Worm (Caenorhabditis elegans) whole organism, L2 larva: ENCODE data around the gene nhr-142.

Experiments
- C34F6.9 ChIP-seq: fragments of 150-350 bp; optimal IDR thresholded peaks from 2 replicates; lab custom pipeline; 2014; ENCODE audit warnings: missing biosample characterization, missing genetic modification characterization
- F13H6.1 ChIP-seq: sonication (generic microtip); optimal IDR thresholded peaks from 2 replicates; lab custom pipeline; 2016; ENCODE audit warnings: missing genetic modification characterization, missing compliant biosample characterization
- R02D3.7 ChIP-seq: fragments of 150-350 bp; optimal IDR thresholded peaks from 2 replicates; lab custom pipeline; 2014; ENCODE audit warnings: missing biosample characterization, missing genetic modification characterization
- Y55F3AM.14 ChIP-seq: fragments of 200-800 bp; sonication (Bioruptor generic); optimal IDR thresholded peaks from 2 replicates; lab custom pipeline; 2018; ENCODE audit warnings: mild to moderate bottlenecking, missing genetic modification characterization, missing compliant biosample characterization
- ZK546.5 ChIP-seq: sonication (generic microtip); optimal IDR thresholded peaks from 2 replicates; lab custom pipeline; 2017; ENCODE audit warnings: missing biosample characterization, missing genetic modification characterization
- ama-1 ChIP-seq: fragments of 150-350 bp; optimal IDR thresholded peaks from 2 replicates; lab custom pipeline; 2018; ENCODE audit warnings: inconsistent platforms
- blmp-1 ChIP-seq: sonication (generic microtip); optimal IDR thresholded peaks from 2 replicates; lab custom pipeline; 2017; ENCODE audit warnings: missing genetic modification characterization, mild to moderate bottlenecking, missing compliant biosample characterization, antibody characterized with exemption, moderate library complexity; ENCODE audit not compliant: insufficient read depth
- ceh-16 ChIP-seq: fragments of 150-350 bp; optimal IDR thresholded peaks from 2 replicates; lab custom pipeline; 2014; ENCODE audit warnings: missing biosample characterization, missing genetic modification characterization
- ceh-82 ChIP-seq: fragments of 150-350 bp; optimal IDR thresholded peaks from 2 replicates; lab custom pipeline; 2014; ENCODE audit warnings: missing biosample characterization, missing genetic modification characterization
- crh-2 ChIP-seq: sonication (generic microtip); optimal IDR thresholded peaks from 2 replicates; lab custom pipeline; 2017; ENCODE audit warnings: missing biosample characterization, missing genetic modification characterization
- dmd-4 ChIP-seq: sonication (generic microtip); optimal IDR thresholded peaks from 2 replicates; lab custom pipeline; 2017; ENCODE audit warnings: missing biosample characterization, missing genetic modification characterization
- egl-27 ChIP-seq: sonication (generic microtip); optimal IDR thresholded peaks from 3 replicates; lab custom pipeline; 2017; ENCODE audit warnings: missing biosample characterization, missing genetic modification reagents, missing genetic modification characterization
- elt-3 ChIP-seq: sonication (generic microtip); optimal IDR thresholded peaks from 2 replicates; lab custom pipeline; 2017; ENCODE audit warnings: missing biosample characterization, missing genetic modification characterization
- fos-1 ChIP-seq: fragments of 150-350 bp; optimal IDR thresholded peaks from 2 replicates; lab custom pipeline; 2014; ENCODE audit warnings: missing biosample characterization, missing genetic modification characterization
- gmeb-1 ChIP-seq: fragments of 150-350 bp; optimal IDR thresholded peaks from 2 replicates; lab custom pipeline; 2014; ENCODE audit warnings: missing biosample characterization, missing genetic modification characterization
- lin-11 ChIP-seq: fragments of 150-350 bp; sonication (generic microtip); optimal IDR thresholded peaks from 2 replicates; lab custom pipeline; 2014; ENCODE audit warnings: missing biosample characterization, missing genetic modification characterization, inconsistent platforms, mixed read lengths
- lin-13 ChIP-seq: fragments of 150-350 bp; optimal IDR thresholded peaks from 2 replicates; lab custom pipeline; 2014; ENCODE audit warnings: missing biosample characterization, missing genetic modification reagents, missing genetic modification characterization
- lin-39 ChIP-seq: fragments of 150-350 bp; optimal IDR thresholded peaks from 2 replicates; lab custom pipeline; 2014; ENCODE audit warnings: missing biosample characterization, missing genetic modification reagents, missing genetic modification characterization
- mab-5 ChIP-seq: fragments of 150-350 bp; optimal IDR thresholded peaks from 2 replicates; lab custom pipeline; 2014; ENCODE audit warnings: missing biosample characterization, missing genetic modification characterization
- mdl-1 ChIP-seq, 2 experiments: fragments of 150-350 bp in 1 of 2; sonication (generic microtip) in 1 of 2; optimal IDR thresholded peaks; 2 replicates each; lab custom pipeline; 2017; ENCODE audit warnings: missing biosample characterization in 2 of 2, missing genetic modification characterization in 2 of 2
- nhr-10 ChIP-seq: sonication (generic microtip); optimal IDR thresholded peaks from 2 replicates; lab custom pipeline; 2017; ENCODE audit warnings: missing biosample characterization, missing genetic modification characterization
- nhr-11 ChIP-seq: fragments of 150-350 bp; optimal IDR thresholded peaks from 2 replicates; lab custom pipeline; 2014; ENCODE audit warnings: missing biosample characterization, missing genetic modification characterization
- nhr-12 ChIP-seq: fragments of 150-350 bp; optimal IDR thresholded peaks from 2 replicates; lab custom pipeline; 2014; ENCODE audit warnings: missing biosample characterization, missing genetic modification characterization
- nhr-129 ChIP-seq: fragments of 150-350 bp; optimal IDR thresholded peaks from 2 replicates; lab custom pipeline; 2014; ENCODE audit warnings: missing biosample characterization, missing genetic modification characterization
- nhr-21 ChIP-seq: fragments of 150-350 bp; optimal IDR thresholded peaks from 2 replicates; lab custom pipeline; 2014; ENCODE audit warnings: missing biosample characterization, missing genetic modification characterization
- nhr-237 ChIP-seq: fragments of 150-350 bp; optimal IDR thresholded peaks from 2 replicates; lab custom pipeline; 2014; ENCODE audit warnings: missing biosample characterization, missing genetic modification characterization
- nhr-25 ChIP-seq: fragments of 150-350 bp; sonication (generic microtip); optimal IDR thresholded peaks from 3 replicates; lab custom pipeline; 2014; ENCODE audit warnings: missing biosample characterization, missing genetic modification characterization
- nhr-6 ChIP-seq: fragments of 150-350 bp; optimal IDR thresholded peaks from 2 replicates; lab custom pipeline; 2014; ENCODE audit warnings: missing biosample characterization, missing genetic modification characterization
- nhr-77 ChIP-seq: fragments of 150-350 bp; optimal IDR thresholded peaks from 2 replicates; lab custom pipeline; 2014; ENCODE audit warnings: missing biosample characterization, missing genetic modification characterization
- sem-4 ChIP-seq: fragments of 150-350 bp; optimal IDR thresholded peaks from 2 replicates; lab custom pipeline; 2014; ENCODE audit warnings: missing biosample characterization, missing genetic modification reagents, missing genetic modification characterization
- skn-1 ChIP-seq: sonication (generic microtip); optimal IDR thresholded peaks from 2 replicates; lab custom pipeline; 2017; ENCODE audit warnings: missing biosample characterization, missing genetic modification characterization
- sma-3 ChIP-seq: sonication (generic microtip); optimal IDR thresholded peaks from 2 replicates; lab custom pipeline; 2016; ENCODE audit warnings: missing genetic modification reagents, missing genetic modification characterization, missing compliant biosample characterization
- sma-9 ChIP-seq, 2 experiments: fragments of 150-350 bp in 1 of 2; sonication (generic microtip) in 1 of 2; optimal IDR thresholded peaks; 2 replicates each; lab custom pipeline; 2014 to 2016; ENCODE audit warnings: missing genetic modification characterization in 2 of 2, mild to moderate bottlenecking in 1 of 2, missing biosample characterization in 1 of 2, missing compliant biosample characterization in 1 of 2, missing genetic modification reagents in 1 of 2, moderate library complexity in 1 of 2
- snpc-4 ChIP-seq: fragments of 150-350 bp; optimal IDR thresholded peaks from 2 replicates; lab custom pipeline; 2014; ENCODE audit warnings: missing biosample characterization, missing genetic modification characterization
- unc-55 ChIP-seq: fragments of 150-350 bp; sonication (generic microtip); optimal IDR thresholded peaks from 3 replicates; lab custom pipeline; 2014; ENCODE audit warnings: missing biosample characterization, missing genetic modification reagents, missing genetic modification characterization
- unc-62 ChIP-seq: fragments of 150-350 bp; optimal IDR thresholded peaks from 2 replicates; lab custom pipeline; 2014; ENCODE audit warnings: missing biosample characterization, missing genetic modification reagents, missing genetic modification characterization
- ztf-1 ChIP-seq: fragments of 200-800 bp; sonication (Bioruptor generic); conservative IDR thresholded peaks from 2 replicates; pipeline ENCODE4 v1.3.6; 2022; ENCODE audit warnings: missing genetic modification characterization, missing compliant biosample characterization
- ztf-11 ChIP-seq: sonication (generic microtip); optimal IDR thresholded peaks from 2 replicates; lab custom pipeline; 2017; ENCODE audit warnings: missing biosample characterization, missing genetic modification characterization

nhr-142 gene

DNA sequence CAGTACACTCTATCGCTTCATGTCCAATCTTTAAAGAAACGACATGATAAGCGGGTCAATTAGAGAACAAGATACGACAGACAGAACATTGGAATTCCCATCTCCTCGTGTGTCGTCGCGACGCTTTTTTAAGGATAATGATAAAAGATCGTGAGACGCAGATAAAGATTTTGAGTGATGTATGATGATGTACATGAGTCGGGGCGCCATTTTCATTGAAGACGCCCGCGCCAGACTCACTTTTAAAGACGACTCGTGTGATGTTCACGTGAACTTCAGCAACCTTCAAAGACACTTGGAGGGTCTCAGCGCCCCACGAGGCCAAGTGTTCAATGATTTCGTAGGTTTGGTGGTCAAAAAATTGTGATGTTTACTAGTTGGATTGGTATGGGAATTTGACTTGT, 22.1 kb downstream of the nhr-142 start (continued):
- TF ChIP-seq nhr-77 (tag; lab: Kevin White, UChicago) = no peak
- peak; percentile 39 for TF ChIP-seq fos-1
- TF ChIP-seq nhr-10 (tag; lab: Kevin White, UChicago) = no peak
- no peak for TF ChIP-seq snpc-4 (tag; lab: Kevin White, UChicago)
- no peak for TF ChIP-seq lin-11 (tag; lab: Kevin White, UChicago)
- no peak for TF ChIP-seq nhr-11 (tag; lab: Kevin White, UChicago)
- TF ChIP-seq dmd-4 (tag; lab: Kevin White, UChicago) = no peak
- TF ChIP-seq F13H6.1 (tag; lab: Kevin White, UChicago) = peak; percentile 90
- TF ChIP-seq ZK546.5 (tag; lab: Kevin White, UChicago) = no peak
- peak; percentile 77 to 78 for TF ChIP-seq mdl-1 (tag; optimal IDR thresholded peaks at IDR 0.05; lab: Kevin White, UChicago)
- TF ChIP-seq Y55F3AM.14 (GFP tag; lab: Kevin White, UChicago) = peak; percentile 39
- TF ChIP-seq nhr-25 (tag; lab: Kevin White, UChicago) = peak; percentile 49
- TF ChIP-seq ztf-11 (tag; lab: Kevin White, UChicago) = no peak

DNA sequence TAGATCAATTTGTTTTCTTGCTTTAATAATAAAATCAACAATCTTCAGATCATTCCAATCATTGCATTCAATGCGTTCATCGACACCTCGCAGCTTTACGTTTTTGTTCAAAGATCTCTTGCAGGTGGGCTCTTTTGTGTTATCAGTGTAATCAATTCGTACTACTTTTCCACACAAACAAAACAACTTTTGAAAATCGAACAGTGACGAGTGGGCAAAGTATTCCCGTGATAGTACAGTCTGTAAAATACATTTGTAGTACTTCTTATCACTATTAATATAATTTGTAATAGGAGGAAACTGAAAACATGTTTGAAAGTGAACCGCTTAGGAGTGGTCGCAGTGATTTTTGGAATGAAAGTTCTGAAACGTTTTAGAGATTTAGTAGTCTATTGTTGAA, 25.3 kb downstream of the nhr-142 start, which contains the start of gene pgph-2:
pgph-2 (plus strand) TSS at position 47 of the 400 bp plus-strand sequence.
- peak; percentile 25 for TF ChIP-seq sma-9 (GFP tag; optimal IDR thresholded peaks at IDR 0.05; lab: Kevin White, UChicago)
- no peak for TF ChIP-seq sma-9 (tag; optimal IDR thresholded peaks at IDR 0.05; lab: Kevin White, UChicago)
- no peak for TF ChIP-seq lin-13 (GFP tag; lab: Kevin White, UChicago)
- no peak for TF ChIP-seq nhr-12 (tag; lab: Kevin White, UChicago)
- TF ChIP-seq mab-5 (tag; lab: Kevin White, UChicago) = no peak
- TF ChIP-seq crh-2 (tag; lab: Kevin White, UChicago) = peak; percentile 2

DNA sequence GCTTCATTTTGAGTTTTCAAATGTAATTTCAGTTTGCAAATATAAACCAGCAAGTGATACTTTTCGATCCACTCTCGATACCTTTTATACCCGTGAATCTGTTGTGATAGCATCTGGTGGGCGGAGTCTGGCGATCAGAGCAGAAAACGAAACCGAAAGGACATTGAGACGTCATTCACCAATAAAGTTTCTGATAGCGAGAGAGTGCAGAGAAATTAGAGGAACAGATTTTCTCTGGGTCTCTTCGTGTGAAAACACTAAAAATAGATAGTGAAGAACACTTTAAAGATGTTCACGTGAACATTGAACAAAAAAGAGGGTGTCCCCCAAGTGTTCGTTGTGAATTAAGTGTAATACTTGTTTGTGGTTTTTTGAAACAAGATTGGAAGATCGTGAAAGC, 26.6 kb downstream of the nhr-142 start, which contains the start of gene pgph-3:
pgph-3 (minus strand) TSS at position 60 of the 400 bp plus-strand sequence.
- TF ChIP-seq unc-62 (GFP tag; lab: Kevin White, UChicago) = no peak
- peak; percentile 85 for TF ChIP-seq blmp-1 (tag; lab: Kevin White, UChicago)
- peak; percentile 75 for TF ChIP-seq fos-1
- TF ChIP-seq crh-2 (tag; lab: Kevin White, UChicago) = peak; percentile 85
- no peak for TF ChIP-seq dmd-4 (tag; lab: Kevin White, UChicago)
- TF ChIP-seq sma-3 = peak; percentile 73
- TF ChIP-seq egl-27 (tag; lab: Kevin White, UChicago) = peak; percentile 73
- no peak for TF ChIP-seq elt-3 (tag; lab: Kevin White, UChicago)
- peak; percentile 96 for TF ChIP-seq sma-9 (GFP tag; optimal IDR thresholded peaks at IDR 0.05; lab: Kevin White, UChicago)
- no peak for TF ChIP-seq sma-9 (tag; optimal IDR thresholded peaks at IDR 0.05; lab: Kevin White, UChicago)
- TF ChIP-seq F13H6.1 (tag; lab: Kevin White, UChicago) = peak; percentile 74
- peak; percentile 84 for TF ChIP-seq nhr-25 (tag; lab: Kevin White, UChicago)
- TF ChIP-seq gmeb-1 = peak; percentile 45
- peak; percentile 45 for TF ChIP-seq nhr-21 (tag; lab: Kevin White, UChicago)
- peak; percentile 11 to 17 for TF ChIP-seq mdl-1 (tag; optimal IDR thresholded peaks at IDR 0.05; lab: Kevin White, UChicago)
- peak; percentile 15 for TF ChIP-seq C34F6.9
- TF ChIP-seq nhr-129 (tag; lab: Kevin White, UChicago) = no peak
- peak; percentile 28 for TF ChIP-seq nhr-6 (tag; lab: Kevin White, UChicago)
- TF ChIP-seq ceh-82 (tag; lab: Kevin White, UChicago) = no peak
- peak; percentile 53 for TF ChIP-seq sem-4 (tag; lab: Kevin White, UChicago)
- TF ChIP-seq, all 48 proteins: peak for 14

DNA sequence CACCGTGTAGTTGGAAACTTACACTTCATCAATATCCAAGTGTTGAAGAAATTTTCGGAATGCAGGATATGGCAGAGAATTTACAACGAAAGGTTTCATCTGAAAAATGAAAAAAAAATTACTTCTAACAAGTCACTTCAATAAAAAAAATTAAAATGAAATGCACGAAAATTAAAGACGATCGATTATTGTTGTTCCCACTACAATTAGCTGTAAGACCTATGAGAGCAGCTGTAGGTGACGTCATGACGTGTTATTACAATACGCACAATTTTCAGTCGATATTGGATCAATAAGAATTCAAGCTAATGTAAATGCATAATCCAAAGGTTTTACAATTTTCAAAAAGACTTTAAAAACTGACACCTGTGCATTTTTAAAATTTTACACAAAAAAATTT, 30.2 kb downstream of the nhr-142 start, which contains the start of gene C53A3.1:
C53A3.1 (minus strand) TSS at position 101 of the 400 bp plus-strand sequence.
- TF ChIP-seq Y55F3AM.14 (GFP tag; lab: Kevin White, UChicago) (no peak), sem-4 (tag; lab: Kevin White, UChicago) (no peak), ceh-82 (tag; lab: Kevin White, UChicago) (no peak), ztf-1 (no peak), lin-13 (GFP tag; lab: Kevin White, UChicago) (no peak), ztf-11 (tag; lab: Kevin White, UChicago) (no peak), nhr-12 (tag; lab: Kevin White, UChicago) (no peak), skn-1 (tag; lab: Kevin White, UChicago) (no peak), crh-2 (tag; lab: Kevin White, UChicago) (no peak), nhr-237 (tag; lab: Kevin White, UChicago) (no peak), nhr-11 (tag; lab: Kevin White, UChicago) (no peak), egl-27 (tag; lab: Kevin White, UChicago) (no peak), R02D3.7 (tag; lab: Kevin White, UChicago) (no peak), ceh-16 (tag; lab: Kevin White, UChicago) (no peak), ama-1 (no peak), sma-9 (GFP tag; optimal IDR thresholded peaks at IDR 0.05; lab: Kevin White, UChicago) (no peak), sma-9 (tag; optimal IDR thresholded peaks at IDR 0.05; lab: Kevin White, UChicago) (no peak), mab-5 (tag; lab: Kevin White, UChicago) (no peak), ZK546.5 (tag; lab: Kevin White, UChicago) (no peak), unc-55 (GFP tag; lab: Kevin White, UChicago) (no peak), lin-39 (tag; lab: Kevin White, UChicago) (no peak)
